Fruit fly (Drosophila melanogaster) whole organism, prepupa: ENCODE results near the gene CG32248.
A peak's percentile ranks its signal among the peaks of the same experiment; 100 is the strongest.

Experiments used
- CG10631 ChIP-seq: fragments of 200-800 bp; sonication (Bioruptor generic); optimal IDR thresholded peaks from 2 replicates; lab custom pipeline; 2016; ENCODE audit warnings: missing biosample characterization, missing genetic modification characterization
- CG10669 ChIP-seq: fragments of 200-800 bp; sonication (Bioruptor generic); optimal IDR thresholded peaks from 3 replicates; lab custom pipeline; 2018; ENCODE audit warnings: missing biosample characterization, mild to moderate bottlenecking, missing genetic modification characterization, moderate library complexity
- CG11294 ChIP-seq: fragments of 200-800 bp; sonication (Bioruptor generic); IDR thresholded peaks from 2 replicates; pipeline ENCODE4 v1.3.6; 2022; ENCODE audit warnings: missing biosample characterization, missing genetic modification characterization
- CG11762 ChIP-seq: fragments of 200-800 bp; sonication (Bioruptor generic); optimal IDR thresholded peaks from 3 replicates; lab custom pipeline; 2016; ENCODE audit warnings: missing biosample characterization, missing genetic modification characterization; ENCODE audit not compliant: insufficient read depth
- CG11902 ChIP-seq: fragments of 200-800 bp; sonication (Bioruptor generic); optimal IDR thresholded peaks from 3 replicates; lab custom pipeline; 2016; ENCODE audit warnings: missing biosample characterization, missing genetic modification characterization
- CG1621 ChIP-seq: fragments of 200-800 bp; sonication (Bioruptor generic); optimal IDR thresholded peaks from 3 replicates; lab custom pipeline; 2018; ENCODE audit warnings: missing biosample characterization, mild to moderate bottlenecking, missing genetic modification characterization
- CG16779 ChIP-seq: fragments of 200-800 bp; sonication (Bioruptor generic); optimal IDR thresholded peaks from 3 replicates; lab custom pipeline; 2017; ENCODE audit warnings: missing biosample characterization, mild to moderate bottlenecking, missing genetic modification characterization
- CG3032 ChIP-seq: fragments of 200-800 bp; optimal IDR thresholded peaks from 2 replicates; lab custom pipeline; 2019; ENCODE audit warnings: missing biosample characterization, mild to moderate bottlenecking, missing genetic modification characterization, moderate library complexity
- CG31627 ChIP-seq: fragments of 200-800 bp; sonication (Bioruptor generic); optimal IDR thresholded peaks from 3 replicates; lab custom pipeline; 2016; ENCODE audit warnings: missing biosample characterization, missing genetic modification characterization
- CG32006 ChIP-seq: fragments of 200-800 bp; sonication (Bioruptor generic); optimal IDR thresholded peaks from 3 replicates; lab custom pipeline; 2017; ENCODE audit warnings: missing biosample characterization, mild to moderate bottlenecking, missing genetic modification characterization
- CG6163 ChIP-seq: fragments of 200-800 bp; sonication (Bioruptor generic); IDR thresholded peaks from 3 replicates; pipeline ENCODE4 v1.3.6; 2022; ENCODE audit warnings: missing biosample characterization, missing genetic modification characterization
- CG6276 ChIP-seq: fragments of 200-800 bp; sonication (Bioruptor generic); optimal IDR thresholded peaks from 2 replicates; lab custom pipeline; 2017; ENCODE audit warnings: missing biosample characterization, mild to moderate bottlenecking, missing genetic modification characterization
- CG6792 ChIP-seq: fragments of 200-800 bp; sonication (Bioruptor generic); optimal IDR thresholded peaks from 3 replicates; lab custom pipeline; 2016; ENCODE audit warnings: missing biosample characterization, missing genetic modification characterization
- CG6808 ChIP-seq: fragments of 200-800 bp; sonication (Bioruptor generic); optimal IDR thresholded peaks from 3 replicates; lab custom pipeline; 2017; ENCODE audit warnings: missing biosample characterization, missing genetic modification characterization, mild to moderate bottlenecking, moderate library complexity, missing genetic modification reagents
- CG7368 ChIP-seq: fragments of 200-800 bp; sonication (Bioruptor generic); optimal IDR thresholded peaks from 3 replicates; lab custom pipeline; 2016; ENCODE audit warnings: missing biosample characterization, missing genetic modification characterization
- CG8119 ChIP-seq: fragments of 200-800 bp; sonication (Bioruptor generic); IDR thresholded peaks from 3 replicates; pipeline ENCODE4 v1.3.6; 2022; ENCODE audit warnings: missing biosample characterization, missing genetic modification characterization
- CG8632 ChIP-seq: fragments of 200-800 bp; sonication (Bioruptor generic); optimal IDR thresholded peaks from 3 replicates; lab custom pipeline; 2016; ENCODE audit warnings: missing biosample characterization, missing genetic modification characterization
- CG9139 ChIP-seq: fragments of 200-800 bp; sonication (Bioruptor generic); optimal IDR thresholded peaks from 3 replicates; lab custom pipeline; 2017; ENCODE audit warnings: missing biosample characterization, mild to moderate bottlenecking, missing genetic modification characterization
- Eip75B ChIP-seq: fragments of 200-800 bp; sonication (Bioruptor generic); optimal IDR thresholded peaks from 3 replicates; lab custom pipeline; 2016; ENCODE audit warnings: missing biosample characterization, missing genetic modification characterization
- Eip78C ChIP-seq: fragments of 200-800 bp; sonication (Bioruptor generic); peaks from one replicate; lab custom pipeline; 2016; ENCODE audit warnings: missing biosample characterization, missing genetic modification characterization
- Ets21C ChIP-seq: fragments of 200-800 bp; sonication (Bioruptor generic); optimal IDR thresholded peaks from 3 replicates; lab custom pipeline; 2016; ENCODE audit warnings: missing biosample characterization, missing genetic modification characterization
- Ets96B ChIP-seq: fragments of 200-800 bp; optimal IDR thresholded peaks from 2 replicates; lab custom pipeline; 2019; ENCODE audit warnings: missing biosample characterization, mild to moderate bottlenecking, missing genetic modification characterization, moderate library complexity
- Gug ChIP-seq: fragments of 200-800 bp; sonication (Bioruptor generic); IDR thresholded peaks from 2 replicates; pipeline ENCODE4 v1.3.6; 2022; ENCODE audit warnings: missing biosample characterization, missing genetic modification characterization
- Hr38 ChIP-seq: sonication (Bioruptor generic); optimal IDR thresholded peaks from 2 replicates; lab custom pipeline; 2016; ENCODE audit warnings: missing biosample characterization, missing genetic modification characterization
- Hr39 ChIP-seq: fragments of 200-800 bp; sonication (Bioruptor generic); optimal IDR thresholded peaks from 2 replicates; lab custom pipeline; 2016; ENCODE audit warnings: missing biosample characterization, missing genetic modification characterization
- Lpt ChIP-seq: fragments of 200-800 bp; sonication (Bioruptor generic); optimal IDR thresholded peaks from 3 replicates; lab custom pipeline; 2016; ENCODE audit warnings: missing biosample characterization, missing genetic modification characterization
- Smox ChIP-seq: fragments of 200-800 bp; sonication (Bioruptor generic); optimal IDR thresholded peaks from 3 replicates; lab custom pipeline; 2016; ENCODE audit warnings: missing biosample characterization, missing genetic modification characterization
- Sox102F ChIP-seq: fragments of 200-800 bp; sonication (Bioruptor generic); optimal IDR thresholded peaks from 2 replicates; lab custom pipeline; 2016; ENCODE audit warnings: missing biosample characterization, mild to moderate bottlenecking, missing genetic modification characterization
- achi ChIP-seq: fragments of 200-800 bp; sonication (Bioruptor generic); optimal IDR thresholded peaks from 3 replicates; lab custom pipeline; 2016; ENCODE audit warnings: missing biosample characterization, missing genetic modification characterization
- acj6 ChIP-seq: fragments of 200-800 bp; sonication (Bioruptor generic); optimal IDR thresholded peaks from 3 replicates; lab custom pipeline; 2016; ENCODE audit warnings: missing biosample characterization, missing genetic modification characterization
- cyc ChIP-seq: fragments of 200-800 bp; sonication (Bioruptor generic); optimal IDR thresholded peaks from 3 replicates; lab custom pipeline; 2016; ENCODE audit warnings: missing biosample characterization, missing genetic modification characterization
- dac ChIP-seq: fragments of 200-800 bp; sonication (Bioruptor generic); optimal IDR thresholded peaks from 2 replicates; lab custom pipeline; 2017; ENCODE audit warnings: missing biosample characterization, mild to moderate bottlenecking, missing genetic modification characterization
- fd85E ChIP-seq: fragments of 200-800 bp; sonication (Bioruptor generic); optimal IDR thresholded peaks from 3 replicates; lab custom pipeline; 2016; ENCODE audit warnings: missing biosample characterization, missing genetic modification characterization
- fkh ChIP-seq: fragments of 200-800 bp; sonication (Bioruptor generic); optimal IDR thresholded peaks from 3 replicates; lab custom pipeline; 2017; ENCODE audit warnings: missing biosample characterization, mild to moderate bottlenecking, missing genetic modification characterization, moderate library complexity
- lz ChIP-seq: fragments of 200-800 bp; sonication (Bioruptor generic); optimal IDR thresholded peaks from 3 replicates; lab custom pipeline; 2016; ENCODE audit warnings: missing biosample characterization, missing genetic modification characterization
- spab ChIP-seq: fragments of 200-800 bp; sonication (Bioruptor generic); optimal IDR thresholded peaks from 2 replicates; lab custom pipeline; 2017; ENCODE audit warnings: missing biosample characterization, mild to moderate bottlenecking, missing genetic modification characterization, missing genetic modification reagents
- svp ChIP-seq: fragments of 200-800 bp; sonication (Bioruptor generic); peaks from one replicate; lab custom pipeline; 2016; ENCODE audit warnings: missing biosample characterization, missing genetic modification characterization

Gene CG32248

dm6 chr3L:4471449-4471848, at the start of gene CG32248:
TSS of gene CG32248 (plus strand) at chr3L:4471749.
- no peak for TF ChIP-seq CG6808 (GFP tag; lab: Kevin White, UChicago)
- no peak for TF ChIP-seq CG8632
- TF ChIP-seq CG16779 (tag; lab: Kevin White, UChicago), result no peak
- TF ChIP-seq CG7368 (GFP tag; lab: Kevin White, UChicago), result no peak
- TF ChIP-seq Ets21C (GFP tag; lab: Kevin White, UChicago), result no peak
- TF ChIP-seq Hr39 (GFP tag; lab: Kevin White, UChicago), result no peak
- no peak for TF ChIP-seq Hr38 (GFP tag; lab: Kevin White, UChicago)
- TF ChIP-seq CG8119 (GFP tag; lab: Robert Waterston, UW), result no peak
- TF ChIP-seq lz (GFP tag; lab: Kevin White, UChicago), result no peak
- TF ChIP-seq CG6163 (GFP tag; lab: Robert Waterston, UW), result no peak
- no peak for TF ChIP-seq CG1621 (tag; lab: Kevin White, UChicago)
- no peak for TF ChIP-seq fd85E (GFP tag; lab: Kevin White, UChicago)
- TF ChIP-seq CG10669, result no peak
- no peak for TF ChIP-seq Eip75B (GFP tag; lab: Kevin White, UChicago)

DNA sequence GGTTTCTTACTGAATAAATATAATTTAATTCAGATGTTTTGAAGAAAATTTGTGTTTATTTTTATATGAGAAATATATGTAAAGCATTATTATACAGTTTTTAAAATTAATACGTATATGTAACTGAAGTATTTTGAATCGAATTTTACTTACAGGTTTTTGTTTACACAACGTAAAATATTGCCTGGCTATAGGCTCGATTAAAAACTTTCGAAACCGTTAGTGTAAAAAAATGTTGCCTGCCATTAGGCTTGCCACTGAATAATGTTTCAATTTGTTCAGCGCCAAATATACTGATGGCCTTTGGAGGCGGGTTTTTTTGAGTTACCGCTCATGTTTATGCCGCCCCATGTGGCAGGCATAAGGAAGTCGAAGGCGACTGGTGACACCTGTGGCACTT, 45.0 kb upstream of the CG32248 start:
- TF ChIP-seq CG8119 (GFP tag; lab: Robert Waterston, UW) (no peak), Ets96B (tag; lab: Kevin White, UChicago) (no peak), CG11902 (GFP tag; lab: Kevin White, UChicago) (no peak), CG8632 (no peak)

DNA sequence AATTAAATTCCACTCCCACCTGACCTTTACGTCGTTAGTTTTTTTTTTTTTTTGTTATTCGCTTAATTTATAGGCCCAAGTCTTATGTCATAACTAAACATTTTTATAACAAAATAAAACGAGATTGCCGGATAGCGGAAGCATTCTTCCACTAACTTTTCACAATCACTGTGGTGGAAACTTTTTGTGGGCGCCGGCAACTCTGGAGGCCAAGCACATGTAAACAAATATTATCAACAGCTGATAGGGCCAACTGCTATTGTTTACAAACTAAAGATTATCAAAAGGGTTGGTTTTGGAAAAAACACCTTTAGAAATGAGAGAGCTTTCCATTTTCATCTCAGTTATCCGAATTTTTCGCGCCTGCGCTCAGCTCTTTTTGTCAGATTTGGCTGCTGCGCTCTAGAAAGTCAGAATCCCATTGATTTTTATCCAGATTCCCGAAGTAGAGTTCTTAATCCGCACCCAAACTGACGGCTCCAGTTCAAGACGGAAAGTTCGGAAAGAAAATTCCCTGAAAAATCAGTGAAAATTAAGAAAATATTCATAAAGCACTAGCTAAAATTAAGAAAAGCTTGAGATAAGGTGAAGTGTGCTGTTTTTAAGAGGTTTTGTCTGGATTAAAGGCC, 42.5 kb upstream of the CG32248 start, which contains the start of gene nAChRbeta1:
Gene nAChRbeta1 (plus strand): TSS at position 432 of the 629 bp plus-strand sequence.
- TF ChIP-seq Eip75B (GFP tag; lab: Kevin White, UChicago), result no peak
- TF ChIP-seq svp (GFP tag; lab: Kevin White, UChicago), result peak; percentile 32

- TF ChIP-seq Gug (GFP tag; lab: Robert Waterston, UW) (no peak), CG9139 (GFP tag; lab: Kevin White, UChicago) (no peak), CG8119 (GFP tag; lab: Robert Waterston, UW) (no peak), achi (GFP tag; lab: Kevin White, UChicago) (no peak), Lpt (no peak), Smox (GFP tag; lab: Kevin White, UChicago) (no peak), fd85E (GFP tag; lab: Kevin White, UChicago) (no peak), Hr38 (GFP tag; lab: Kevin White, UChicago) (no peak), CG11902 (GFP tag; lab: Kevin White, UChicago) (no peak), acj6 (no peak), Hr39 (GFP tag; lab: Kevin White, UChicago) (no peak), CG11762 (GFP tag; lab: Kevin White, UChicago) (no peak), CG3032 (tag; lab: Kevin White, UChicago) (no peak), Eip78C (no peak)
Measured at dm6 chr3L:4430331-4430730, 41.2 kb upstream of the CG32248 start.

- TF ChIP-seq CG8632, result no peak
- peak; percentile 9 for TF ChIP-seq svp (GFP tag; lab: Kevin White, UChicago)
- no peak for TF ChIP-seq CG9139 (GFP tag; lab: Kevin White, UChicago)
Measured at dm6 chr3L:4431111-4431730, 40.3 kb upstream of the CG32248 start.

dm6 chr3L:4436421-4436820, 35.1 kb upstream of the CG32248 start, which contains the start of gene CG15021:
TSS of gene CG15021 (plus strand) at chr3L:4436721.
- TF ChIP-seq CG6276 (GFP tag; lab: Kevin White, UChicago), result no peak
- no peak for TF ChIP-seq CG31627 (GFP tag; lab: Kevin White, UChicago)
- no peak for TF ChIP-seq CG32006 (GFP tag; lab: Kevin White, UChicago)
- no peak for TF ChIP-seq fkh
- no peak for TF ChIP-seq CG11294 (GFP tag; lab: Robert Waterston, UW)
- TF ChIP-seq spab (GFP tag; lab: Kevin White, UChicago), result no peak
- no peak for TF ChIP-seq CG9139 (GFP tag; lab: Kevin White, UChicago)
- no peak for TF ChIP-seq CG6163 (GFP tag; lab: Robert Waterston, UW)
- TF ChIP-seq CG10631 (GFP tag; lab: Kevin White, UChicago), result no peak
- TF ChIP-seq Eip78C, result no peak
- no peak for TF ChIP-seq svp (GFP tag; lab: Kevin White, UChicago)
- no peak for TF ChIP-seq CG6792
- no peak for TF ChIP-seq dac (GFP tag; lab: Kevin White, UChicago)
- TF ChIP-seq Sox102F (GFP tag; lab: Kevin White, UChicago), result no peak
- no peak for TF ChIP-seq cyc
